Fruit fly (Drosophila melanogaster) whole organism, embryonic: ENCODE measurements around the gene Mf.

Experiments used
- Ada2b ChIP-seq: fragments of 200-800 bp; sonication (Bioruptor generic); IDR thresholded peaks from 2 replicates; pipeline ENCODE4 v1.3.6; 2022; ENCODE audit warnings: missing biosample characterization, missing genetic modification characterization
- Antp ChIP-seq: fragments of 200-800 bp; sonication (Bioruptor generic); optimal IDR thresholded peaks from 3 replicates; lab custom pipeline; 2016; ENCODE audit warnings: missing biosample characterization, missing genetic modification characterization
- Atf6 ChIP-seq: fragments of 200-800 bp; sonication (Bioruptor generic); IDR thresholded peaks from 2 replicates; pipeline ENCODE4 v1.3.6; 2022; ENCODE audit warnings: missing biosample characterization, missing genetic modification characterization
- B-H1 ChIP-seq: fragments of 200-800 bp; sonication (Bioruptor generic); IDR thresholded peaks from 3 replicates; pipeline ENCODE4 v1.3.6; 2022; ENCODE audit warnings: missing biosample characterization, missing genetic modification characterization
- Bdp1 ChIP-seq: fragments of 200-800 bp; sonication (Bioruptor generic); optimal IDR thresholded peaks from 3 replicates; lab custom pipeline; 2016; ENCODE audit warnings: missing biosample characterization, missing genetic modification characterization
- C15 ChIP-seq: fragments of 200-800 bp; sonication (Bioruptor generic); IDR thresholded peaks from 3 replicates; pipeline ENCODE4 v1.3.6; 2022; ENCODE audit warnings: missing biosample characterization, missing genetic modification characterization
- CG10147 ChIP-seq: fragments of 200-800 bp; sonication (Bioruptor generic); optimal IDR thresholded peaks from 2 replicates; lab custom pipeline; 2019; ENCODE audit warnings: missing biosample characterization, mild to moderate bottlenecking, missing genetic modification characterization, moderate library complexity
- CG10321 ChIP-seq: fragments of 200-800 bp; sonication (Bioruptor generic); IDR thresholded peaks from 2 replicates; pipeline ENCODE4 v1.3.6; 2022; ENCODE audit warnings: missing biosample characterization, missing genetic modification characterization
- CG12391 ChIP-seq: fragments of 200-800 bp; sonication (Bioruptor generic); optimal IDR thresholded peaks from 3 replicates; lab custom pipeline; 2018; ENCODE audit warnings: missing biosample characterization, mild to moderate bottlenecking, missing genetic modification characterization, moderate library complexity
- CG13296 ChIP-seq: fragments of 200-800 bp; sonication (Bioruptor generic); optimal IDR thresholded peaks from 3 replicates; lab custom pipeline; 2018; ENCODE audit warnings: missing biosample characterization, mild to moderate bottlenecking, missing genetic modification characterization
- CG15073 ChIP-seq: fragments of 200-800 bp; sonication (Bioruptor generic); optimal IDR thresholded peaks from 2 replicates; lab custom pipeline; 2016; ENCODE audit warnings: missing biosample characterization, missing genetic modification characterization
- CG17361 ChIP-seq: fragments of 200-800 bp; sonication (Bioruptor generic); IDR thresholded peaks from 3 replicates; pipeline ENCODE4 v1.3.6; 2022; ENCODE audit warnings: missing biosample characterization, missing genetic modification characterization
- CG30431 ChIP-seq: fragments of 200-800 bp; sonication (Bioruptor generic); optimal IDR thresholded peaks from 2 replicates; lab custom pipeline; 2017; ENCODE audit warnings: missing biosample characterization, missing genetic modification characterization
- CG31224 ChIP-seq: fragments of 200-800 bp; sonication (Bioruptor generic); IDR thresholded peaks from 2 replicates; pipeline ENCODE4 v1.3.6; 2022; ENCODE audit warnings: missing biosample characterization, missing genetic modification characterization
- CG34224 ChIP-seq: fragments of 200-800 bp; sonication (Bioruptor generic); IDR thresholded peaks from 3 replicates; pipeline ENCODE4 v1.3.6; 2022; ENCODE audit warnings: missing biosample characterization, missing genetic modification characterization; ENCODE audit not compliant: partially characterized antibody
- CG3726 ChIP-seq: fragments of 200-800 bp; sonication (Bioruptor generic); IDR thresholded peaks from 3 replicates; pipeline ENCODE4, ENCODE4 v1.3.6; 2022; ENCODE audit warnings: missing biosample characterization, missing genetic modification characterization
- CG4424 ChIP-seq: fragments of 200-800 bp; sonication (Bioruptor generic); optimal IDR thresholded peaks from 3 replicates; lab custom pipeline; 2016; ENCODE audit warnings: missing biosample characterization, missing genetic modification characterization
- CG4854 ChIP-seq: fragments of 200-800 bp; sonication (Bioruptor generic); optimal IDR thresholded peaks from 2 replicates; lab custom pipeline; 2016; ENCODE audit warnings: missing biosample characterization, missing genetic modification characterization, inconsistent platforms
- CG7372 ChIP-seq: fragments of 200-800 bp; sonication (Bioruptor generic); IDR thresholded peaks from 2 replicates; pipeline ENCODE4 v1.3.6; 2022; ENCODE audit warnings: missing biosample characterization, missing genetic modification characterization
- CG7928 ChIP-seq: fragments of 200-800 bp; sonication (Bioruptor generic); optimal IDR thresholded peaks from 2 replicates; lab custom pipeline; 2017; ENCODE audit warnings: missing biosample characterization, mild to moderate bottlenecking, missing genetic modification characterization
- CG8944 ChIP-seq: fragments of 200-800 bp; sonication (Bioruptor generic); optimal IDR thresholded peaks from 3 replicates; lab custom pipeline; 2016; ENCODE audit warnings: missing biosample characterization, missing genetic modification characterization
- Doc3 ChIP-seq: fragments of 200-800 bp; sonication (Bioruptor generic); IDR thresholded peaks from 3 replicates; pipeline ENCODE4 v1.3.6; 2022; ENCODE audit warnings: missing biosample characterization, missing genetic modification characterization; ENCODE audit not compliant: partially characterized antibody
- Drgx ChIP-seq: fragments of 200-800 bp; sonication (Bioruptor generic); IDR thresholded peaks from 2 replicates; pipeline ENCODE4 v1.3.6; 2022; ENCODE audit warnings: missing biosample characterization, missing genetic modification characterization
- Ets65A ChIP-seq: fragments of 200-800 bp; sonication (Bioruptor generic); peaks from one replicate; lab custom pipeline; 2016; ENCODE audit warnings: missing biosample characterization, missing genetic modification characterization
- HLH3B ChIP-seq: fragments of 200-800 bp; sonication (Bioruptor generic); IDR thresholded peaks from 2 replicates; pipeline ENCODE4 v1.3.6; 2022; ENCODE audit warnings: missing biosample characterization, missing genetic modification characterization
- Hr51 ChIP-seq, 2 experiments: fragments of 200-800 bp; sonication (Bioruptor generic); optimal IDR thresholded peaks; 2 replicates in 1 of 2; 3 replicates in 1 of 2; lab custom pipeline; 2016 to 2018; ENCODE audit warnings: missing biosample characterization in 2 of 2, missing genetic modification characterization in 2 of 2, mild to moderate bottlenecking in 1 of 2, moderate library complexity in 1 of 2
- Lhr ChIP-seq: fragments of 200-800 bp; sonication (Bioruptor generic); optimal IDR thresholded peaks from 3 replicates; lab custom pipeline; 2017; ENCODE audit warnings: mild to moderate bottlenecking, missing biosample characterization, missing genetic modification reagents, missing genetic modification characterization
- Mad ChIP-seq: fragments of 200-800 bp; sonication (Bioruptor generic); optimal IDR thresholded peaks from 2 replicates; lab custom pipeline; 2016; ENCODE audit warnings: missing biosample characterization, missing genetic modification characterization
- Sox102F ChIP-seq: fragments of 200-800 bp; sonication (Bioruptor generic); optimal IDR thresholded peaks from 2 replicates; lab custom pipeline; 2018; ENCODE audit warnings: missing biosample characterization, mild to moderate bottlenecking, missing genetic modification characterization, moderate library complexity
- Tbp ChIP-seq: fragments of >200 bp; optimal IDR thresholded peaks from 2 replicates; lab custom pipeline; 2018; ENCODE audit warnings: missing biosample characterization, missing genetic modification characterization
- bab2 ChIP-seq: fragments of 200-800 bp; sonication (Bioruptor generic); optimal IDR thresholded peaks from 2 replicates; lab custom pipeline; 2016; ENCODE audit warnings: missing biosample characterization, missing genetic modification characterization
- dysf ChIP-seq: fragments of 200-800 bp; sonication (Bioruptor generic); IDR thresholded peaks from 3 replicates; pipeline ENCODE4 v1.3.6; 2022; ENCODE audit warnings: missing biosample characterization, missing genetic modification characterization
- exex ChIP-seq: fragments of 200-800 bp; sonication (Bioruptor generic); optimal IDR thresholded peaks from 4 replicates; lab custom pipeline; 2018; ENCODE audit warnings: missing biosample characterization, mild to moderate bottlenecking, missing genetic modification characterization, moderate library complexity
- gce ChIP-seq: fragments of 200-800 bp; sonication (Bioruptor generic); IDR thresholded peaks from 3 replicates; pipeline ENCODE4 v1.3.6; 2022; ENCODE audit warnings: missing biosample characterization, missing genetic modification characterization
- hth ChIP-seq: fragments of >200 bp; optimal IDR thresholded peaks from 2 replicates; lab custom pipeline; 2017; ENCODE audit warnings: inconsistent platforms
- ind ChIP-seq: fragments of 200-800 bp; sonication (Bioruptor generic); optimal IDR thresholded peaks from 3 replicates; lab custom pipeline; 2016; ENCODE audit warnings: missing biosample characterization, missing genetic modification characterization
- lmd ChIP-seq: fragments of 200-800 bp; sonication (Bioruptor generic); IDR thresholded peaks from 2 replicates; pipeline ENCODE4 v1.3.6; 2022; ENCODE audit warnings: missing biosample characterization, missing genetic modification characterization
- mirr ChIP-seq: fragments of 200-800 bp; sonication (Bioruptor generic); optimal IDR thresholded peaks from 3 replicates; lab custom pipeline; 2018; ENCODE audit warnings: missing biosample characterization, mild to moderate bottlenecking, missing genetic modification characterization
- onecut ChIP-seq: fragments of 200-800 bp; sonication (Bioruptor generic); IDR thresholded peaks from 2 replicates; pipeline ENCODE4 v1.3.6; 2022; ENCODE audit warnings: missing biosample characterization, missing genetic modification characterization
- pb ChIP-seq: fragments of 200-800 bp; sonication (Bioruptor generic); optimal IDR thresholded peaks from 3 replicates; lab custom pipeline; 2016; ENCODE audit warnings: missing biosample characterization, missing genetic modification characterization
- pros ChIP-seq: fragments of 200-800 bp; sonication (Bioruptor generic); optimal IDR thresholded peaks from 3 replicates; lab custom pipeline; 2019; ENCODE audit warnings: missing biosample characterization, mild to moderate bottlenecking, missing genetic modification characterization, moderate library complexity
- run ChIP-seq: fragments of 200-800 bp; sonication (Bioruptor generic); optimal IDR thresholded peaks from 3 replicates; lab custom pipeline; 2018; ENCODE audit warnings: missing biosample characterization, mild to moderate bottlenecking, missing genetic modification characterization
- sens ChIP-seq: fragments of 200-800 bp; sonication (Bioruptor generic); peaks from one replicate; lab custom pipeline; 2016; ENCODE audit warnings: missing biosample characterization, missing genetic modification characterization
- slp2 ChIP-seq: fragments of 200-800 bp; sonication (Bioruptor generic); optimal IDR thresholded peaks from 2 replicates; lab custom pipeline; 2016; ENCODE audit warnings: missing biosample characterization, missing genetic modification characterization
- sna ChIP-seq: fragments of 200-800 bp; sonication (Bioruptor generic); IDR thresholded peaks from 2 replicates; pipeline ENCODE4 v1.3.6; 2022; ENCODE audit warnings: missing biosample characterization, missing genetic modification characterization; ENCODE audit not compliant: partially characterized antibody
- tgo ChIP-seq: fragments of 200-800 bp; sonication (Bioruptor generic); IDR thresholded peaks from 3 replicates; pipeline ENCODE4 v1.3.6; 2022; ENCODE audit warnings: missing biosample characterization, missing genetic modification characterization
- tin ChIP-seq: fragments of 200-800 bp; sonication (Bioruptor generic); optimal IDR thresholded peaks from 3 replicates; lab custom pipeline; 2016; ENCODE audit warnings: missing biosample characterization, missing genetic modification characterization
- tio ChIP-seq: fragments of 200-800 bp; sonication (Bioruptor generic); optimal IDR thresholded peaks from 2 replicates; lab custom pipeline; 2017; ENCODE audit warnings: missing biosample characterization, missing genetic modification characterization, inconsistent platforms
- tll ChIP-seq, 2 experiments: fragments of 200-800 bp in 1 of 2; fragments of >200 bp in 1 of 2; sonication (Bioruptor generic) in 1 of 2; optimal IDR thresholded peaks; 2 replicates each; lab custom pipeline; 2017 to 2019; ENCODE audit warnings: missing biosample characterization in 2 of 2, missing genetic modification characterization in 2 of 2, mild to moderate bottlenecking in 1 of 2, moderate library complexity in 1 of 2
- vvl ChIP-seq: fragments of 200-800 bp; sonication (Bioruptor generic); IDR thresholded peaks from 2 replicates; pipeline ENCODE4 v1.3.6; 2022; ENCODE audit warnings: missing biosample characterization, missing genetic modification characterization

Mf gene

DNA sequence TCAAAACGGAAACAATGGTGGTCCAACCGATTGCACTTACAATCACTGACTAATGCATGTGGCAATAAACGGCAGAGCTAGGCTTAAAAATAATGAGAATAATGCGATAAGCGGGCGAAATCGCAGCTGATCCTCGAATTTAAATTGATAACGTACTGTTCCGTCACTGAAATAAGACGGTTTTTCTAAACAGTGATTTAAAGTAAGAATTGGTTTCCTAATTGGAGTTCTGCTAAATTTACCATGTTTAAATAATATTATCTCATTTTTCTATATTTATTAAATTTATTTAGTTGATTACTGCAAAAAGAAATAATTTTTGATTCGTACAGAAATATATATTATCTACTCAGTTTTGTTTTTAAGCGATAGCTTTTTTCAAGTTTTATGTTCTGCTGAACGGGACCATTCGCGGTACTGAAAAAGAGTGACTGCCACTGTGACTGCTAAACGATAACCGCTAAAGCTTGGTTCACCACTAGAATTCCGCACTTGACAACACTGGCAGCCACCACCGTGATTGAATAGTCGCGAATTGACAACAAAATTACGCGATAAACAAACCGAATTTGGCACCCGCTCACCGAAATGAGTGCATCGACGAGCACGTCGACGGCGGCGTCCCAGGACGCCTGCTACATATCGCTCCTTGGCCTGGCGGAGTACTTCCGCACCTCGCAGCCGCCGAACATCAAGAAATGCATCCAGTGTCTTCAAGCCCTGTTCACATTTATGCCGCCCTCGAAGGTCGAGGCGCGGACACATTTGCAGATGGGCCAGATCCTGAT, 27.6 kb upstream of the Mf start, which contains the start of the genes Spn88Eb and Mau2 (continued):
- TF ChIP-seq CG7372 (GFP tag; lab: Robert Waterston, UW): peak; percentile 71; the same call in 1 of the 2 replicates
- TF ChIP-seq CG8944 (GFP tag; lab: Kevin White, UChicago): peak; percentile 60
- TF ChIP-seq Tbp (GFP tag; lab: Kevin White, UChicago): no peak
- TF ChIP-seq CG4854 (GFP tag; lab: Kevin White, UChicago): no peak
- TF ChIP-seq Antp: peak; percentile 75
- TF ChIP-seq bab2: peak; percentile 61
- TF ChIP-seq run (tag; lab: Kevin White, UChicago): no peak
- peak; percentile 17 for TF ChIP-seq CG7928 (GFP tag; lab: Kevin White, UChicago)
- TF ChIP-seq ind (GFP tag; lab: Kevin White, UChicago): peak; percentile 77
- TF ChIP-seq CG17361 (GFP tag; lab: Robert Waterston, UW): peak; percentile 79; the same call in 2 of the 3 replicates
- peak; percentile 83 for TF ChIP-seq vvl (GFP tag; lab: Robert Waterston, UW)
- TF ChIP-seq Hr51 (GFP tag; optimal IDR thresholded peaks at IDR 0.05; lab: Kevin White, UChicago): peak in 1 of 2 experiments; percentile 79
- peak; percentile 75 for TF ChIP-seq CG12391 (tag; lab: Kevin White, UChicago)
- no peak for TF ChIP-seq C15
- peak; percentile 37; the same call in 1 of the 2 replicates for TF ChIP-seq Drgx (GFP tag; lab: Robert Waterston, UW)
- no peak for TF ChIP-seq gce (GFP tag; lab: Robert Waterston, UW)
- peak; percentile 48 for TF ChIP-seq CG30431
- no peak for TF ChIP-seq pb (GFP tag; lab: Kevin White, UChicago)
- TF ChIP-seq CG10147 (GFP tag; lab: Kevin White, UChicago): no peak
- TF ChIP-seq CG31224: peak; percentile 70
- TF ChIP-seq tin (GFP tag; lab: Kevin White, UChicago): peak; percentile 69
- no peak for TF ChIP-seq CG10321
- peak; percentile 34 for TF ChIP-seq Lhr (GFP tag; lab: Kevin White, UChicago)
- TF ChIP-seq CG15073 (GFP tag; lab: Kevin White, UChicago): no peak
- peak; percentile 56; the same call in 1 of the 2 replicates for TF ChIP-seq sna
- TF ChIP-seq Doc3: peak; percentile 55; the same call in 2 of the 3 replicates
- TF ChIP-seq Bdp1: peak; percentile 56
- TF ChIP-seq pros (GFP tag; lab: Kevin White, UChicago): no peak
- no peak for TF ChIP-seq tll (GFP tag; optimal IDR thresholded peaks at IDR 0.05; lab: Kevin White, UChicago)
- TF ChIP-seq onecut (GFP tag; lab: Robert Waterston, UW): peak; percentile 57
- peak; percentile 52; the same call in 1 of the 3 replicates for TF ChIP-seq CG3726 (GFP tag; lab: Robert Waterston, UW)
- no peak for TF ChIP-seq Sox102F (GFP tag; lab: Kevin White, UChicago)
- TF ChIP-seq Atf6 (GFP tag; lab: Robert Waterston, UW): 0 out of 2 replicates have a peak, but pooled peaks have one; percentile 31
- peak; percentile 53; the same call in 1 of the 2 replicates for TF ChIP-seq HLH3B
- TF ChIP-seq Mad: peak; percentile 48
- TF ChIP-seq B-H1 (GFP tag; lab: Robert Waterston, UW): peak; percentile 57; the same call in 2 of the 3 replicates
- peak; percentile 80 for TF ChIP-seq dysf (GFP tag; lab: Robert Waterston, UW)
- peak; percentile 97 for TF ChIP-seq Ets65A
- TF ChIP-seq slp2: peak; percentile 5
- peak; percentile 59 for TF ChIP-seq tgo (GFP tag; lab: Robert Waterston, UW)
- TF ChIP-seq exex (tag; lab: Kevin White, UChicago): no peak
- no peak for TF ChIP-seq tio (GFP tag; lab: Kevin White, UChicago)
- TF ChIP-seq hth: no peak
- TF ChIP-seq sens (GFP tag; lab: Kevin White, UChicago): peak; percentile 89
- TF ChIP-seq CG4424 (GFP tag; lab: Kevin White, UChicago): peak; percentile 70
- TF ChIP-seq lmd (GFP tag; lab: Robert Waterston, UW): peak; percentile 83
- peak; percentile 51 for TF ChIP-seq mirr (GFP tag; lab: Kevin White, UChicago)
- TF ChIP-seq Ada2b: 0 out of 2 replicates have a peak, but pooled peaks have one; percentile 24
- peak; percentile 65 for TF ChIP-seq CG13296 (GFP tag; lab: Kevin White, UChicago)
- peak; percentile 67 for TF ChIP-seq CG34224 (GFP tag; lab: Robert Waterston, UW)
